Fruit fly (Drosophila melanogaster): ENCODE measurements around the gene Bro.
A peak's percentile ranks its signal among the peaks of the same experiment; 100 is the strongest.

Gene Bro

dm6 chr3L:1692122-1692786, 44.6 kb downstream of the Bro start (continued):
- peak; percentile 83 for TF ChIP-seq CG7368 (GFP tag; optimal IDR thresholded peaks at IDR 0.05)
- peak; percentile 86 for TF ChIP-seq CG8319 (GFP tag; optimal IDR thresholded peaks at IDR 0.05)
- peak; percentile 84 for TF ChIP-seq Ets21C (GFP tag; optimal IDR thresholded peaks at IDR 0.05)
- TF ChIP-seq Smox (GFP tag; optimal IDR thresholded peaks at IDR 0.05): peak; percentile 88
- peak; percentile 70 for TF ChIP-seq CG11762 (GFP tag; optimal IDR thresholded peaks at IDR 0.05; ENCODE audit: insufficient read depth)
- peak; percentile 89 for TF ChIP-seq vri (GFP tag; optimal IDR thresholded peaks at IDR 0.05)
- TF ChIP-seq CG1621 (tag; optimal IDR thresholded peaks at IDR 0.05): peak; percentile 89
- no peak for TF ChIP-seq fkh (GFP tag; optimal IDR thresholded peaks at IDR 0.05)
- TF ChIP-seq Sox14 (GFP tag; optimal IDR thresholded peaks at IDR 0.05): peak; percentile 93
- peak; percentile 91 for TF ChIP-seq CG10631 (GFP tag; optimal IDR thresholded peaks at IDR 0.05)
- peak; percentile 87 for TF ChIP-seq CG32006 (GFP tag; optimal IDR thresholded peaks at IDR 0.05)
- TF ChIP-seq CG6276 (GFP tag; optimal IDR thresholded peaks at IDR 0.05): peak; percentile 48
- peak; percentile 76 for TF ChIP-seq Gug (GFP tag; IDR thresholded peaks at IDR 0.05)
- peak; percentile 90 for TF ChIP-seq acj6 (GFP tag; optimal IDR thresholded peaks at IDR 0.05)
- TF ChIP-seq CG8632 (GFP tag; optimal IDR thresholded peaks at IDR 0.05): peak; percentile 88
- TF ChIP-seq CG15336 (GFP tag; IDR thresholded peaks at IDR 0.05): peak; percentile 85
- TF ChIP-seq CG6792 (GFP tag; optimal IDR thresholded peaks at IDR 0.05): peak; percentile 92
- peak; percentile 94 for TF ChIP-seq esn (GFP tag; optimal IDR thresholded peaks at IDR 0.05)
- peak; percentile 78 for TF ChIP-seq CG11902 (GFP tag; optimal IDR thresholded peaks at IDR 0.05)
- peak; percentile 93 for TF ChIP-seq CG31627 (GFP tag; optimal IDR thresholded peaks at IDR 0.05)
- peak; percentile 93 for TF ChIP-seq Eip75B (GFP tag; optimal IDR thresholded peaks at IDR 0.05)
- TF ChIP-seq Hr4 (GFP tag; optimal IDR thresholded peaks at IDR 0.05): peak; percentile 78
- TF ChIP-seq Hr38 (GFP tag; optimal IDR thresholded peaks at IDR 0.05): no peak
- peak; percentile 87 for TF ChIP-seq net (GFP tag; optimal IDR thresholded peaks at IDR 0.05)
- peak; percentile 95 for TF ChIP-seq Eip78C (GFP tag)

dm6 chr3L:1692859-1693258, 45.2 kb downstream of the Bro start:
- TF ChIP-seq Sox102F (GFP tag; optimal IDR thresholded peaks at IDR 0.05) (no peak), achi (GFP tag; optimal IDR thresholded peaks at IDR 0.05) (peak; percentile 32), CG6808 (GFP tag; optimal IDR thresholded peaks at IDR 0.05) (peak; percentile 32), CG6276 (GFP tag; optimal IDR thresholded peaks at IDR 0.05) (no peak), CG8119 (GFP tag; IDR thresholded peaks at IDR 0.05) (0 out of 3 replicates have a peak, but pooled peaks have one; percentile 19), CG11762 (GFP tag; optimal IDR thresholded peaks at IDR 0.05; ENCODE audit: insufficient read depth) (no peak), CG6163 (GFP tag; IDR thresholded peaks at IDR 0.05) (peak; percentile 35; the same call in 1 of the 3 replicates), fd59A (GFP tag; optimal IDR thresholded peaks at IDR 0.05) (peak; percentile 18), Ets21C (GFP tag; optimal IDR thresholded peaks at IDR 0.05) (no peak), CG11294 (GFP tag; IDR thresholded peaks at IDR 0.05) (no peak), Eip78C (GFP tag) (peak; percentile 74), salr (GFP tag; optimal IDR thresholded peaks at IDR 0.05) (peak in 1 of 2 experiments; percentile 26), OdsH (GFP tag; optimal IDR thresholded peaks at IDR 0.05) (no peak), ss (GFP tag; optimal IDR thresholded peaks at IDR 0.05) (no peak), Hr4 (GFP tag; optimal IDR thresholded peaks at IDR 0.05) (no peak), Gug (GFP tag; IDR thresholded peaks at IDR 0.05) (no peak), lz (GFP tag; optimal IDR thresholded peaks at IDR 0.05) (no peak), CG9139 (GFP tag; optimal IDR thresholded peaks at IDR 0.05) (peak; percentile 10), cyc (GFP tag; optimal IDR thresholded peaks at IDR 0.05) (peak; percentile 23), Blimp-1 (GFP tag; optimal IDR thresholded peaks at IDR 0.05) (no peak), CG4318 (GFP tag; optimal IDR thresholded peaks at IDR 0.05) (no peak), Met (GFP tag; optimal IDR thresholded peaks at IDR 0.05) (no peak), topi (GFP tag; optimal IDR thresholded peaks at IDR 0.05) (no peak), esn (GFP tag; optimal IDR thresholded peaks at IDR 0.05) (no peak), dac (GFP tag; optimal IDR thresholded peaks at IDR 0.05) (no peak), CG1621 (tag; optimal IDR thresholded peaks at IDR 0.05) (no peak), fd85E (GFP tag; optimal IDR thresholded peaks at IDR 0.05) (no peak), Hr39 (GFP tag; optimal IDR thresholded peaks at IDR 0.05) (no peak), CG7368 (GFP tag; optimal IDR thresholded peaks at IDR 0.05) (no peak), CG6792 (GFP tag; optimal IDR thresholded peaks at IDR 0.05) (no peak), CG6854 (GFP tag; optimal IDR thresholded peaks at IDR 0.05) (no peak), CG3032 (tag; optimal IDR thresholded peaks at IDR 0.05) (peak; percentile 48), spab (GFP tag; optimal IDR thresholded peaks at IDR 0.05) (peak; percentile 51), net (GFP tag; optimal IDR thresholded peaks at IDR 0.05) (no peak), Smox (GFP tag; optimal IDR thresholded peaks at IDR 0.05) (no peak), Eip75B (GFP tag; optimal IDR thresholded peaks at IDR 0.05) (no peak)
